Fruit fly (Drosophila melanogaster): ENCODE results near the gene PIG-H.
A peak's percentile ranks its signal among the peaks of the same experiment; 100 is the strongest.

PIG-H gene

DNA sequence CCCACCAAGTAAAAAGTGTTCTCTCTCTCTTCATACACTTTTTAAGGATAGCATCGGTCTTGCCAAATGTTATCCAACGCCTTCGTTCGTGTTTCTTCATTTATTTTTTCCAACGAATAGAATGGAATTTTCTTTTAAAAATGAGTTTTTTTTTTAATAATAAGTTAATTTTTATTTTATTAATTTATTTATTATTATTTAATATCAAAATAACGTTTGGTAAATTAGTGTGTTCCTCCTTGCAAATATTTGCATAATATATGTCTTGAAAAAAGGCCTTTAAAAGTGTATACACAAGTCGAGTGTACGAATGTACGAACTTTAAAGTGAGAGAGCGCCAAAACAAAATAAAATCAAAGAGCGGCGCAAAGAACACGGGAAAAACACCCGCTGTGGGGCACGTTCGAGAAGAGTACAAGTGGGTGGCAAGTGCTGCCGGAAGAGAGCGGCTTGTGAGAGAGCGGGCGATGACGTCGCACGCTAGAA is 27.6 kb downstream of the PIG-H start (continued):
- TF ChIP-seq klu (GFP tag; IDR thresholded peaks at IDR 0.05), result peak; percentile 15; the same call in 1 of the 2 replicates
- TF ChIP-seq CG6854 (GFP tag; optimal IDR thresholded peaks at IDR 0.05), result peak; percentile 80
- TF ChIP-seq CG2875 (GFP tag; optimal IDR thresholded peaks at IDR 0.05), result peak; percentile 89
- TF ChIP-seq CG34224 (GFP tag; IDR thresholded peaks at IDR 0.05; ENCODE audit: partially characterized antibody), result no peak; the same call in 2 of the 3 replicates
- TF ChIP-seq Dip3 (GFP tag; optimal IDR thresholded peaks at IDR 0.05), result peak; percentile 3
- no peak for TF ChIP-seq emc (GFP tag; optimal IDR thresholded peaks at IDR 0.05)
- TF ChIP-seq Abd-B (GFP tag; optimal IDR thresholded peaks at IDR 0.05), result peak; percentile 74
- peak; percentile 93 for TF ChIP-seq gcm (GFP tag; optimal IDR thresholded peaks at IDR 0.05)
- no peak for TF ChIP-seq sc (optimal IDR thresholded peaks at IDR 0.05)
- peak; percentile 86 for TF ChIP-seq sc (GFP tag; optimal IDR thresholded peaks at IDR 0.05)
- TF ChIP-seq CG3995 (GFP tag; optimal IDR thresholded peaks at IDR 0.05), result no peak
- TF ChIP-seq Spps (tag; optimal IDR thresholded peaks at IDR 0.05), result peak; percentile 50
- TF ChIP-seq Aef1 (GFP tag; IDR thresholded peaks at IDR 0.05), result peak; percentile 53; the same call in 2 of the 3 replicates
- no peak for TF ChIP-seq Doc3 (GFP tag; IDR thresholded peaks at IDR 0.05; ENCODE audit: partially characterized antibody)
- peak; percentile 100 for TF ChIP-seq D19A (tag; optimal IDR thresholded peaks at IDR 0.05)
- TF ChIP-seq CrebB (tag; optimal IDR thresholded peaks at IDR 0.05), result peak; percentile 49
- no peak for TF ChIP-seq HmgD (GFP tag; optimal IDR thresholded peaks at IDR 0.05)
- TF ChIP-seq Dfd (GFP tag; optimal IDR thresholded peaks at IDR 0.05), result no peak
- peak; percentile 81 for TF ChIP-seq wor (GFP tag; IDR thresholded peaks at IDR 0.05)
- peak; percentile 49 for TF ChIP-seq stc (GFP tag; IDR thresholded peaks at IDR 0.05)
- peak in 1 of 2 experiments; percentile 29 for TF ChIP-seq crp (GFP tag; optimal IDR thresholded peaks at IDR 0.05)
- TF ChIP-seq kni (GFP tag; optimal IDR thresholded peaks at IDR 0.05), result no peak
- TF ChIP-seq CG14667 (GFP tag; IDR thresholded peaks at IDR 0.05), result peak; percentile 61
- peak; percentile 58 for TF ChIP-seq YL-1 (GFP tag; optimal IDR thresholded peaks at IDR 0.05)
- TF ChIP-seq dan (GFP tag; IDR thresholded peaks at IDR 0.05), result no peak
- TF ChIP-seq lmd (GFP tag; IDR thresholded peaks at IDR 0.05), result peak; percentile 80
- TF ChIP-seq CG31224 (GFP tag; IDR thresholded peaks at IDR 0.05), result peak; percentile 35; the same call in 1 of the 2 replicates
- no peak for TF ChIP-seq CG1529 (GFP tag; optimal IDR thresholded peaks at IDR 0.05)
- TF ChIP-seq onecut (GFP tag; IDR thresholded peaks at IDR 0.05), result peak; percentile 21; the same call in 1 of the 2 replicates
- TF ChIP-seq zf30C (GFP tag; optimal IDR thresholded peaks at IDR 0.05), result no peak
- no peak for TF ChIP-seq Opbp (GFP tag; IDR thresholded peaks at IDR 0.05; ENCODE audit: partially characterized antibody)
- TF ChIP-seq ken (GFP tag; IDR thresholded peaks at IDR 0.05), result peak; percentile 75; the same call in 2 of the 3 replicates
- peak; percentile 90 for TF ChIP-seq CG2712 (tag; optimal IDR thresholded peaks at IDR 0.05)
- peak; percentile 64; the same call in 1 of the 2 replicates for TF ChIP-seq E2f2 (GFP tag; IDR thresholded peaks at IDR 0.05)
- no peak for TF ChIP-seq pfk (GFP tag; optimal IDR thresholded peaks at IDR 0.05)
- peak; percentile 81 for TF ChIP-seq esg (GFP tag; conservative IDR thresholded peaks at IDR 0.05)
- TF ChIP-seq CG14014 (GFP tag; IDR thresholded peaks at IDR 0.05), result peak; percentile 79
- peak; percentile 55 for TF ChIP-seq ind (GFP tag; optimal IDR thresholded peaks at IDR 0.05)
- peak; percentile 86 for TF ChIP-seq Xbp1 (GFP tag; optimal IDR thresholded peaks at IDR 0.05)
- TF ChIP-seq Sin3A (optimal IDR thresholded peaks at IDR 0.05), result no peak
- peak; percentile 94 for TF ChIP-seq CG12391 (tag; optimal IDR thresholded peaks at IDR 0.05)
- no peak for TF ChIP-seq CkIIα-i1 (GFP tag; IDR thresholded peaks at IDR 0.05)
- 0 out of 3 replicates have a peak, but pooled peaks have one; percentile 14 for TF ChIP-seq Dbx (GFP tag; IDR thresholded peaks at IDR 0.05)
- TF ChIP-seq tgo (GFP tag; IDR thresholded peaks at IDR 0.05), result peak; percentile 67; the same call in 2 of the 3 replicates
- peak; percentile 91 for TF ChIP-seq CG18262 (tag; optimal IDR thresholded peaks at IDR 0.05)
- TF ChIP-seq Bdp1 (GFP tag; optimal IDR thresholded peaks at IDR 0.05), result peak; percentile 33
- TF ChIP-seq Bgb (GFP tag; IDR thresholded peaks at IDR 0.05; ENCODE audit: partially characterized antibody), result no peak
- no peak for TF ChIP-seq NC2α (GFP tag; optimal IDR thresholded peaks at IDR 0.05)
- TF ChIP-seq tna (GFP tag; IDR thresholded peaks at IDR 0.05; ENCODE audit: partially characterized antibody), result no peak
- peak; percentile 32 for TF ChIP-seq tup (GFP tag; optimal IDR thresholded peaks at IDR 0.05)
- peak; percentile 90 for TF ChIP-seq CG13775 (GFP tag; optimal IDR thresholded peaks at IDR 0.05)

Measured in whole organism, embryonic.